Worm (Caenorhabditis elegans) whole organism, L3 larva: ENCODE measurements around the gene marb-1.

ENCODE experiments used
- R02D3.7 ChIP-seq: fragments of 150-350 bp; optimal IDR thresholded peaks from 2 replicates; lab custom pipeline; 2014; ENCODE audit warnings: missing biosample characterization, missing genetic modification characterization
- ama-1 ChIP-seq: fragments of 150-350 bp; optimal IDR thresholded peaks from 2 replicates; lab custom pipeline; 2018
- ceh-82 ChIP-seq: fragments of 150-350 bp; optimal IDR thresholded peaks from 2 replicates; lab custom pipeline; 2014; ENCODE audit warnings: missing biosample characterization, missing genetic modification characterization
- elt-2 ChIP-seq: sonication (generic microtip); optimal IDR thresholded peaks from 2 replicates; lab custom pipeline; 2016; ENCODE audit warnings: missing genetic modification reagents, mild to moderate bottlenecking, missing genetic modification characterization, missing compliant biosample characterization
- elt-3 ChIP-seq, 3 experiments: fragments of 150-350 bp in 1 of 3; sonication (generic microtip) in 2 of 3; optimal IDR thresholded peaks; 2 replicates in 2 of 3; 4 replicates in 1 of 3; lab custom pipeline; 2014 to 2017; ENCODE audit warnings: missing biosample characterization in 3 of 3, missing genetic modification characterization in 3 of 3
- eor-1 ChIP-seq, 2 experiments: fragments of 150-350 bp; optimal IDR thresholded peaks; 2 replicates each; lab custom pipeline; 2014 to 2018; ENCODE audit warnings: missing biosample characterization in 2 of 2, missing genetic modification characterization in 2 of 2
- fkh-10 ChIP-seq: sonication (generic microtip); optimal IDR thresholded peaks from 2 replicates; lab custom pipeline; 2017; ENCODE audit warnings: missing biosample characterization, missing genetic modification reagents, missing genetic modification characterization
- fkh-2 ChIP-seq: fragments of 150-350 bp; optimal IDR thresholded peaks from 2 replicates; lab custom pipeline; 2014; ENCODE audit warnings: missing biosample characterization, missing genetic modification reagents, missing genetic modification characterization
- jun-1 ChIP-seq: fragments of 150-350 bp; optimal IDR thresholded peaks from 2 replicates; lab custom pipeline; 2014; ENCODE audit warnings: missing biosample characterization, missing genetic modification reagents, missing genetic modification characterization
- lin-39 ChIP-seq: fragments of 150-350 bp; optimal IDR thresholded peaks from 2 replicates; lab custom pipeline; 2018; ENCODE audit warnings: missing biosample characterization, missing genetic modification reagents, missing genetic modification characterization
- lsy-12 ChIP-seq: sonication (generic microtip); optimal IDR thresholded peaks from 2 replicates; lab custom pipeline; 2016; ENCODE audit warnings: mild to moderate bottlenecking, missing genetic modification characterization, missing compliant biosample characterization
- mdl-1 ChIP-seq: fragments of 150-350 bp; optimal IDR thresholded peaks from 2 replicates; lab custom pipeline; 2014; ENCODE audit warnings: missing biosample characterization, missing genetic modification characterization
- nhr-11 ChIP-seq: fragments of 150-350 bp; optimal IDR thresholded peaks from 2 replicates; lab custom pipeline; 2014; ENCODE audit warnings: missing biosample characterization, missing genetic modification characterization
- pha-4 ChIP-seq: fragments of 150-350 bp; optimal IDR thresholded peaks from 2 replicates; lab custom pipeline; 2014; ENCODE audit warnings: missing biosample characterization, missing genetic modification reagents, missing genetic modification characterization
- pqm-1 ChIP-seq: fragments of 150-350 bp; optimal IDR thresholded peaks from 2 replicates; lab custom pipeline; 2017; ENCODE audit warnings: missing biosample characterization, missing genetic modification characterization, inconsistent platforms

Gene marb-1

DNA sequence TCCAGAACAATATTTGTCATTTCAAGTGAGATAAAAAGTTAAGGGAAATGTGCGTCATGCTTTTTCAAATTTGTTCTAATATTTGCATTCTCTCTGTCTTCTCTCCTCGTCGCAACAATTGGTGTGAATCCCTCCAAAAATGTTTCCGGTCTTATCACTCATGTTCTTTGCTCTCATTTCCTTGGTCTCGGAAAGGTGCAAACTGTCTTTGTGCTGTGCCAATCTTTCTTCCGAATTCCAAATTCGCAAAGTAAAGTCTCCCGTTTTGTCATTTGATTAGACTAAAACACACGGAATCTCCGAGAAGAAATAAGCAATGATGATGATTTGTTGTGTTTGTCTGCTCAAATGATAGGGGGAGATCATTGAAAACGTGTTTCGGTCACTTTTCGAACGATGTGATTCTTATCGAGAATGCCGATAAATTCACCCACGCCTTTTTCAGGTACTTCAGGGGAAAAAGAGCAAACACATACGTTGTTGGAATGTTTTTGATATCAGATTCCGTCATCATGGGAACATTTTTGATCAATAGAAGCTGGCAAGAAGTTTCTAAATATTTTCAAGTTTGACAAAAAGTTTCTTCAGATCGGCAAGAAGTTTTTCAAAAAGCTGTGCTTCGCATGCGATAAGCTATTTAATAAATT lies 43.3 kb downstream of the marb-1 start:
- TF ChIP-seq pqm-1 (tag; lab: Kevin White, UChicago) (peak; percentile 45), lin-39 (no peak), pha-4 (tag; lab: Kevin White, UChicago) (peak; percentile 49), elt-2 (tag; lab: Kevin White, UChicago) (peak; percentile 65)

- TF ChIP-seq elt-3 (tag; optimal IDR thresholded peaks at IDR 0.05; lab: Kevin White, UChicago) (no peak), eor-1 (tag; optimal IDR thresholded peaks at IDR 0.05; lab: Kevin White, UChicago) (no peak), ama-1 (lab: Kevin White, UChicago) (no peak), R02D3.7 (tag; lab: Kevin White, UChicago) (no peak), fkh-10 (GFP tag; lab: Kevin White, UChicago) (no peak), lsy-12 (tag; lab: Kevin White, UChicago) (no peak)
Observed at ce11 chrIV:12162732-12163131, 46.1 kb downstream of the marb-1 start.

DNA sequence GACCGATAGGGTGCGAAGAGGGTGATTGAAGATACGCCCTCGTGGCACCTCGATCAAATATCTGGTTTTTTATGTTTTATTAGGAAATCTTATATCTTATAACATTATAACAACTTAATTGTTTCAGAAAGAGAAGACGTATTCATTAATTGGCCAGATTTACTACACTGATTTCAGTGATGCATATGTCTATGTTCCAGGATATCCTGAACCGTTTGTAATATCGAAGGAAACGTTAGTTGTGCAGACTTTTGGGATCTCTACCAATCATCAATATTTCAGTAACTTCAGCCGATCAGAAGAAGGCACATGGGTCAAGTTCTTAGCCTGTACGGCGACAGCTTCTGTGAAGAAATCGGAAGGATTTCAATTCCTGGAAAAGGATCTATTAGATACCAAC lies 48.4 kb downstream of the marb-1 start:
- TF ChIP-seq lin-39, result no peak
- no peak for TF ChIP-seq fkh-2 (tag; lab: Kevin White, UChicago)
- TF ChIP-seq elt-2 (tag; lab: Kevin White, UChicago), result no peak
- no peak for TF ChIP-seq jun-1 (tag; lab: Kevin White, UChicago)
- TF ChIP-seq nhr-11 (tag; lab: Kevin White, UChicago), result no peak
- no peak for TF ChIP-seq fkh-10 (GFP tag; lab: Kevin White, UChicago)
- TF ChIP-seq mdl-1 (tag; lab: Kevin White, UChicago), result no peak
- no peak for TF ChIP-seq ceh-82 (tag; lab: Kevin White, UChicago)
- TF ChIP-seq ama-1 (lab: Kevin White, UChicago), result no peak
